Worm (Caenorhabditis elegans) whole organism, late embryonic: ENCODE results near the gene txdc-9.

Experiments
- C38D4.7 ChIP-seq: fragments of 200-800 bp; sonication (Bioruptor generic); optimal IDR thresholded peaks from 2 replicates; lab custom pipeline; 2018; ENCODE audit warnings: mild to moderate bottlenecking, missing genetic modification characterization, moderate library complexity, missing compliant biosample characterization
- K02D7.2 ChIP-seq: sonication (generic microtip); optimal IDR thresholded peaks from 2 replicates; lab custom pipeline; 2017; ENCODE audit warnings: mild to moderate bottlenecking, missing genetic modification characterization, missing compliant biosample characterization
- K09A11.1 ChIP-seq: sonication (generic microtip); optimal IDR thresholded peaks from 2 replicates; lab custom pipeline; 2017; ENCODE audit warnings: antibody characterized with exemption, mild to moderate bottlenecking, missing genetic modification characterization, missing compliant biosample characterization; ENCODE audit not compliant: insufficient read depth
- T23F11.4 ChIP-seq: fragments of 200-800 bp; sonication (Bioruptor generic); optimal IDR thresholded peaks from 2 replicates; lab custom pipeline; 2018; ENCODE audit warnings: mild to moderate bottlenecking, missing genetic modification characterization, missing compliant biosample characterization
- Y22D7AL.16 ChIP-seq: sonication (generic microtip); optimal IDR thresholded peaks from 2 replicates; lab custom pipeline; 2016; ENCODE audit warnings: missing genetic modification characterization, missing compliant biosample characterization
- ama-1 ChIP-seq: fragments of 150-350 bp; optimal IDR thresholded peaks from 2 replicates; lab custom pipeline; 2014
- ceh-19 ChIP-seq: fragments of 200-800 bp; sonication (Bioruptor generic); optimal IDR thresholded peaks from 2 replicates; lab custom pipeline; 2018; ENCODE audit warnings: mild to moderate bottlenecking, missing genetic modification characterization, missing compliant biosample characterization
- ceh-22 ChIP-seq: sonication (generic microtip); optimal IDR thresholded peaks from 2 replicates; lab custom pipeline; 2017; ENCODE audit warnings: missing biosample characterization, missing genetic modification characterization
- ceh-24 ChIP-seq: sonication (generic microtip); optimal IDR thresholded peaks from 2 replicates; lab custom pipeline; 2016; ENCODE audit warnings: mild to moderate bottlenecking, missing genetic modification characterization, missing compliant biosample characterization
- ceh-34 ChIP-seq: sonication (generic microtip); optimal IDR thresholded peaks from 2 replicates; lab custom pipeline; 2016; ENCODE audit warnings: mild to moderate bottlenecking, missing genetic modification characterization, missing compliant biosample characterization
- ceh-48 ChIP-seq: sonication (generic microtip); optimal IDR thresholded peaks from 2 replicates; lab custom pipeline; 2016; ENCODE audit warnings: missing genetic modification characterization, inconsistent platforms, missing compliant biosample characterization
- ceh-9 ChIP-seq: sonication (generic microtip); optimal IDR thresholded peaks from 2 replicates; lab custom pipeline; 2016; ENCODE audit warnings: mild to moderate bottlenecking, missing genetic modification characterization, inconsistent platforms, missing compliant biosample characterization
- dmd-4 ChIP-seq: sonication (generic microtip); optimal IDR thresholded peaks from 2 replicates; lab custom pipeline; 2016; ENCODE audit warnings: borderline replicate concordance, missing genetic modification characterization, missing compliant biosample characterization
- dve-1 ChIP-seq: sonication (generic microtip); optimal IDR thresholded peaks from 2 replicates; lab custom pipeline; 2017; ENCODE audit warnings: antibody characterized with exemption, mild to moderate bottlenecking, missing genetic modification characterization, missing compliant biosample characterization
- elt-2 ChIP-seq: sonication (generic microtip); optimal IDR thresholded peaks from 2 replicates; lab custom pipeline; 2016; ENCODE audit warnings: missing genetic modification reagents, missing genetic modification characterization, missing compliant biosample characterization
- elt-4 ChIP-seq: sonication (generic microtip); optimal IDR thresholded peaks from 2 replicates; lab custom pipeline; 2016; ENCODE audit warnings: missing genetic modification characterization, missing compliant biosample characterization
- ets-4 ChIP-seq: sonication (generic microtip); optimal IDR thresholded peaks from 2 replicates; lab custom pipeline; 2016; ENCODE audit warnings: missing genetic modification characterization, missing compliant biosample characterization
- eyg-1 ChIP-seq: sonication (generic microtip); optimal IDR thresholded peaks from 2 replicates; lab custom pipeline; 2016; ENCODE audit warnings: missing genotype, missing genetic modification characterization, missing compliant biosample characterization
- fax-1 ChIP-seq: sonication (generic microtip); optimal IDR thresholded peaks from 2 replicates; lab custom pipeline; 2016; ENCODE audit warnings: missing genotype, missing genetic modification characterization, missing compliant biosample characterization
- fkh-10 ChIP-seq: fragments of 150-350 bp; optimal IDR thresholded peaks from 2 replicates; lab custom pipeline; 2014; ENCODE audit warnings: missing biosample characterization, missing genetic modification reagents, missing genetic modification characterization
- gmeb-2 ChIP-seq: sonication (generic microtip); optimal IDR thresholded peaks from 2 replicates; lab custom pipeline; 2016; ENCODE audit warnings: missing genetic modification characterization, inconsistent platforms, missing compliant biosample characterization
- hlh-15 ChIP-seq: sonication (generic microtip); optimal IDR thresholded peaks from 2 replicates; lab custom pipeline; 2016; ENCODE audit warnings: missing genetic modification characterization, missing compliant biosample characterization
- hlh-30 ChIP-seq: sonication (generic microtip); optimal IDR thresholded peaks from 2 replicates; lab custom pipeline; 2017; ENCODE audit warnings: antibody characterized with exemption, missing genetic modification characterization, missing compliant biosample characterization; ENCODE audit not compliant: insufficient read depth
- hlh-6 ChIP-seq: sonication (generic microtip); optimal IDR thresholded peaks from 2 replicates; lab custom pipeline; 2016; ENCODE audit warnings: missing genotype, missing genetic modification characterization, missing compliant biosample characterization
- hlh-8 ChIP-seq: sonication (generic microtip); optimal IDR thresholded peaks from 2 replicates; lab custom pipeline; 2016; ENCODE audit warnings: missing genotype, missing genetic modification characterization, missing compliant biosample characterization
- lim-6 ChIP-seq: sonication (generic microtip); optimal IDR thresholded peaks from 2 replicates; lab custom pipeline; 2016; ENCODE audit warnings: missing genetic modification characterization, missing compliant biosample characterization
- madf-2 ChIP-seq: sonication (generic microtip); optimal IDR thresholded peaks from 2 replicates; lab custom pipeline; 2017; ENCODE audit warnings: missing genetic modification characterization, missing compliant biosample characterization
- mec-3 ChIP-seq: sonication (generic microtip); optimal IDR thresholded peaks from 2 replicates; lab custom pipeline; 2016; ENCODE audit warnings: borderline replicate concordance, missing genetic modification characterization, missing compliant biosample characterization
- nfya-1 ChIP-seq: sonication (generic microtip); optimal IDR thresholded peaks from 2 replicates; lab custom pipeline; 2017; ENCODE audit warnings: missing genetic modification characterization, mild to moderate bottlenecking, missing compliant biosample characterization, antibody characterized with exemption, moderate library complexity
- nhr-232 ChIP-seq: sonication (generic microtip); optimal IDR thresholded peaks from 2 replicates; lab custom pipeline; 2016; ENCODE audit warnings: missing genetic modification characterization, missing compliant biosample characterization
- odd-2 ChIP-seq: sonication (generic microtip); optimal IDR thresholded peaks from 2 replicates; lab custom pipeline; 2017; ENCODE audit warnings: antibody characterized with exemption, mild to moderate bottlenecking, missing genetic modification characterization, missing compliant biosample characterization
- pag-3 ChIP-seq: sonication (generic microtip); optimal IDR thresholded peaks from 2 replicates; lab custom pipeline; 2016; ENCODE audit warnings: missing compliant biosample characterization, missing genetic modification characterization, borderline replicate concordance
- pat-9 ChIP-seq: fragments of 200-800 bp; sonication (Bioruptor generic); optimal IDR thresholded peaks from 2 replicates; lab custom pipeline; 2018; ENCODE audit warnings: mild to moderate bottlenecking, missing genetic modification characterization, moderate library complexity, missing compliant biosample characterization
- pax-1 ChIP-seq: fragments of 150-350 bp; optimal IDR thresholded peaks from 2 replicates; lab custom pipeline; 2014; ENCODE audit warnings: missing biosample characterization, missing genetic modification characterization
- pha-2 ChIP-seq: sonication (generic microtip); optimal IDR thresholded peaks from 2 replicates; lab custom pipeline; 2017; ENCODE audit warnings: mild to moderate bottlenecking, missing genetic modification characterization, missing compliant biosample characterization
- pros-1 ChIP-seq: fragments of 150-350 bp; optimal IDR thresholded peaks from 2 replicates; lab custom pipeline; 2014; ENCODE audit warnings: missing biosample characterization, missing genetic modification reagents, missing genetic modification characterization
- rnt-1 ChIP-seq: sonication (generic microtip); optimal IDR thresholded peaks from 2 replicates; lab custom pipeline; 2016; ENCODE audit warnings: missing genetic modification characterization, missing compliant biosample characterization
- sox-2 ChIP-seq: fragments of 200-800 bp; sonication (Bioruptor generic); IDR thresholded peaks from 2 replicates; pipeline ENCODE4 v1.3.6; 2022; ENCODE audit warnings: missing genetic modification reagents, missing genetic modification characterization, missing compliant biosample characterization
- sox-4 ChIP-seq: sonication (generic microtip); optimal IDR thresholded peaks from 2 replicates; lab custom pipeline; 2017; ENCODE audit warnings: mild to moderate bottlenecking, missing genetic modification characterization, inconsistent platforms, missing compliant biosample characterization
- tbx-2 ChIP-seq: sonication (generic microtip); optimal IDR thresholded peaks from 2 replicates; lab custom pipeline; 2016; ENCODE audit warnings: missing genetic modification characterization, missing compliant biosample characterization
- tbx-7 ChIP-seq: sonication (generic microtip); optimal IDR thresholded peaks from 2 replicates; lab custom pipeline; 2016; ENCODE audit warnings: missing genotype, missing genetic modification characterization, missing compliant biosample characterization
- ttx-3 ChIP-seq: sonication (generic microtip); optimal IDR thresholded peaks from 2 replicates; lab custom pipeline; 2016; ENCODE audit warnings: missing genetic modification reagents, missing genetic modification characterization, missing compliant biosample characterization
- unc-42 ChIP-seq: sonication (generic microtip); optimal IDR thresholded peaks from 2 replicates; lab custom pipeline; 2016; ENCODE audit warnings: missing genotype, missing genetic modification characterization, missing compliant biosample characterization
- unc-55 ChIP-seq: sonication (generic microtip); optimal IDR thresholded peaks from 2 replicates; lab custom pipeline; 2017; ENCODE audit warnings: missing biosample characterization, missing genetic modification reagents, missing genetic modification characterization
- zip-5 ChIP-seq: sonication (generic microtip); optimal IDR thresholded peaks from 2 replicates; lab custom pipeline; 2016; ENCODE audit warnings: missing genetic modification characterization, missing compliant biosample characterization

Gene txdc-9

DNA sequence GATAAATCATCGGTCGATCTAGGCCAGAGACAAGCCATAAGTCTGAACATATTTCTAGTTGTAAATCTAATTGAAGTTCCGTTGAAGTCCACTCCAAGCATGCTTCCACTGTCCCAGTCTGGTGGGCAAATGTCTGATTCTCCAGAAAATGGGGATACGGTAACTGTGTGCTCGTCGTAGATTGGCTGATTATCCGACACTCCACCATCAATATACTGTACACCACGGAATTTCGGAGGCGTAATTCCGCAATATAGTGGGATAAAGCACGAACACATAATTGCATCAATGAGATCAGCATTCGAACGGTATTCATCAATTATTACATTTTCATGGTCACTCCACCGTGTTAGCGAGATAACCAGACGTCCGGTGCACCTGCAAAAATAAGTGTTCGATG, 13.7 kb upstream of the txdc-9 start:
- TF ChIP-seq pax-1 (no peak), C38D4.7 (GFP tag; lab: Kevin White, UChicago) (no peak), zip-5 (tag; lab: Kevin White, UChicago) (no peak), hlh-30 (no peak), fkh-10 (no peak)

DNA sequence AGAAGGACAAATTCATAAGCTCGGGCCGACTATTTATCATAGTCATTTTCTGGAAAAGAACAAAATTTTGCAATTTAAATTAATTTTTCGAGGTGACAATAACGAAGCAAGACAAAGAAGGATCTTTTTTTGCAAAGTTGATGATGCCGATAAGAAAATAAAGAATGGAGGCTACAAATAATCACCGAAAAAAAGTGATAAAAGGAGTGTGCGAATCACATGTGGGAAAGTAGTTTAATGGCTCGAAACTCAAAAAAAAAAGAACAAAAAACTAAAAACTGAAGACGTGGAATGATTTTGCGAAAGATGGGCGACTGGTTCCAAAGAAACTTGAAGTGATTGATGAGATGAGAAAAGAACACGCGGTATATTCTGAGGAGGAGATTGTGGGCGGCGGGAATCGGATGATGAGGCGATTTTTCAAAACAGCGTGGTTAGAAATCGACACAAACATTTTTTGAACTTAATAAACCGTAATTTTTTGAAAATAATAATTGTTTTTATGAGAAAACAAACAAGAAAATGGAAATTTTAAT, 12.5 kb upstream of the txdc-9 start, which contains the start of gene atgl-1:
atgl-1 (minus strand) TSS at position 51 of the 536 bp plus-strand sequence.
- TF ChIP-seq elt-4 (tag; lab: Kevin White, UChicago) (no peak), ttx-3 (tag; lab: Kevin White, UChicago) (no peak), lim-6 (tag; lab: Kevin White, UChicago) (no peak)

DNA sequence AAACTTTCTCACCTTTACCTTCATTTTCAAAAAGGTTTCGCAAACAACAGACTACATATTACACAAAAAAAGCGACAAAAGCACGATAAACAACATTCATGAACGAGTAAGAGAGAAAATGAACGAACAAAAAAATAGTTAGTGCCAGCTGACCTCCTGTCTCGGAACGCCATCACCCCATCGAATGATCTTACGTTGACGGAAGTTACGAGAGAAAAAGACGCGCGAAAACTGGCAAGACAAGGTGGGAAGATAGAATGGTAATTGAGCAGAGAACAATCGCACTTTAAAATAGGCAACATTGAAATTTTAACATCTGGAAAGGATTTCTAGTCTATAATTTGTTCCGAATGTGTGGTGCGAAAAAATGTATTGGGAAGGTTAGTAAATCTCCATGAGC, 11.8 kb upstream of the txdc-9 start:
- TF ChIP-seq ceh-34 (tag; lab: Kevin White, UChicago) (no peak), ama-1 (lab: Kevin White, UChicago) (no peak), tbx-7 (tag; lab: Kevin White, UChicago) (no peak), fkh-10 (no peak), ceh-48 (tag; lab: Kevin White, UChicago) (no peak), hlh-30 (no peak), ceh-9 (tag; lab: Kevin White, UChicago) (no peak), gmeb-2 (tag; lab: Kevin White, UChicago) (no peak), nhr-232 (tag; lab: Kevin White, UChicago) (no peak), C38D4.7 (GFP tag; lab: Kevin White, UChicago) (no peak), mec-3 (tag; lab: Kevin White, UChicago) (no peak)
- TF ChIP-seq, all 69 proteins: peak for 0

DNA sequence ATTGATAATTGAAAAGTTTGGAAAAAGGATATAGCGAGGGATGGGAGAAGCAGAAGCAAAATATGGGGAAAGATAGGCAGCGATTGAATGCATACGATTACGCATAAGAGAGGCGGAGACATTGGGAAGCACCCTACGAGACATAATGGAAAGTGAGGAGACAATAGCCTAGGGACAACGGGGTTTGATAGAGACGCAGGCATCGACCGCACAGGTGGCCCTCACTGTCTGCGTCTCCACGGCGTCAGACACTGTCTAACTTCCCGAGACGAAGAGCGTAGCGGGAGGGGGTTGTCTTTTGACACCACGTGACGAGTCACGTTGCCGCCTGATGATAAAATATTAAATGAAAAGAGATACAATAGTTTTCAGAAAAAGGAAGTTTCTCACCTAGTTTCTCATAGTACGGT, 11.0 kb upstream of the txdc-9 start:
- TF ChIP-seq sox-4 (tag; lab: Kevin White, UChicago) (no peak), tbx-2 (tag; lab: Kevin White, UChicago) (peak; percentile 57), hlh-15 (tag; lab: Kevin White, UChicago) (no peak), ttx-3 (tag; lab: Kevin White, UChicago) (no peak), ceh-48 (tag; lab: Kevin White, UChicago) (no peak), pag-3 (tag; lab: Kevin White, UChicago) (no peak), hlh-6 (no peak), K02D7.2 (no peak), zip-5 (tag; lab: Kevin White, UChicago) (no peak), madf-2 (tag; lab: Kevin White, UChicago) (no peak), rnt-1 (tag; lab: Kevin White, UChicago) (peak; percentile 53), dmd-4 (tag; lab: Kevin White, UChicago) (no peak), dve-1 (tag; lab: Kevin White, UChicago) (no peak), elt-4 (tag; lab: Kevin White, UChicago) (no peak), odd-2 (tag; lab: Kevin White, UChicago) (no peak), pat-9 (tag; lab: Kevin White, UChicago) (no peak), fax-1 (tag; lab: Kevin White, UChicago) (no peak), nfya-1 (tag; lab: Kevin White, UChicago) (peak; percentile 62), lim-6 (tag; lab: Kevin White, UChicago) (no peak), ceh-24 (no peak), Y22D7AL.16 (tag; lab: Kevin White, UChicago) (no peak), mec-3 (tag; lab: Kevin White, UChicago) (no peak), sox-2 (GFP tag; lab: Robert Waterston, UW) (no peak), ceh-34 (tag; lab: Kevin White, UChicago) (peak; percentile 27), ceh-9 (tag; lab: Kevin White, UChicago) (no peak), C38D4.7 (GFP tag; lab: Kevin White, UChicago) (no peak), pros-1 (tag; lab: Kevin White, UChicago) (peak; percentile 54), unc-42 (tag; lab: Kevin White, UChicago) (no peak), hlh-8 (tag; lab: Kevin White, UChicago) (no peak), pha-2 (tag; lab: Kevin White, UChicago) (no peak), nhr-232 (tag; lab: Kevin White, UChicago) (no peak), T23F11.4 (GFP tag; lab: Kevin White, UChicago) (no peak), elt-2 (tag; lab: Kevin White, UChicago) (peak; percentile 39), ceh-19 (GFP tag; lab: Kevin White, UChicago) (no peak), ets-4 (tag; lab: Kevin White, UChicago) (peak; percentile 47), unc-55 (GFP tag; lab: Kevin White, UChicago) (peak; percentile 88), K09A11.1 (tag; lab: Kevin White, UChicago) (no peak), eyg-1 (tag; lab: Kevin White, UChicago) (no peak), ceh-22 (tag; lab: Kevin White, UChicago) (no peak)
